Fruit fly (Drosophila melanogaster): Measurements from ENCODE around the gene Sgs5.

Sgs5 gene

DNA sequence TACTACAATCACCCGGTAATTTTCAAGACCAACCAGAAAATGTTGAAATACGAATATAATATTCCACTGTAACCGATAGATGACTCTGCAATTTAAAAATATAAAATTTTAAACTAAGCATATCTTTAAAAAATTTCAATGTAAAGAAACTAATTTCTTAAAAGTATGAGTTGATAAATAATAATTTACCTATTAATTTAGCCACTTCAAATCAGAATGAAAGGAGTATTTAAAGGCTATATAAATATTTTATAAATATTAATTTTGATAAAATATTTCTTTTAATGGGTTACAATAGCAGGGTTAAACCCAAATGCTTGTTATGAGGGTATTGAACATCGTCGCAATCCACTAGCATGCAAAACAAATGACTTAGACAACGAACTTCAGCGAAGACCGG lies 16.7 kb downstream of the Sgs5 start:
- TF ChIP-seq Mnt (GFP tag; optimal IDR thresholded peaks at IDR 0.05) (no peak), Hr96 (GFP tag; optimal IDR thresholded peaks at IDR 0.05) (no peak), CG33017 (tag; optimal IDR thresholded peaks at IDR 0.05) (no peak), toe (GFP tag; optimal IDR thresholded peaks at IDR 0.05) (no peak), CG14711 (tag; optimal IDR thresholded peaks at IDR 0.05) (no peak), CG12768 (GFP tag; optimal IDR thresholded peaks at IDR 0.05) (no peak), cnc (optimal IDR thresholded peaks at IDR 0.05) (no peak), Clk (GFP tag; optimal IDR thresholded peaks at IDR 0.05) (no peak), tj (GFP tag; optimal IDR thresholded peaks at IDR 0.05) (no peak), cic (GFP tag; optimal IDR thresholded peaks at IDR 0.05) (no peak), ovo (GFP tag; optimal IDR thresholded peaks at IDR 0.05) (no peak), CG7101 (tag; optimal IDR thresholded peaks at IDR 0.05) (no peak), kay (GFP tag; ENCODE audit: borderline replicate concordance) (no peak)

DNA sequence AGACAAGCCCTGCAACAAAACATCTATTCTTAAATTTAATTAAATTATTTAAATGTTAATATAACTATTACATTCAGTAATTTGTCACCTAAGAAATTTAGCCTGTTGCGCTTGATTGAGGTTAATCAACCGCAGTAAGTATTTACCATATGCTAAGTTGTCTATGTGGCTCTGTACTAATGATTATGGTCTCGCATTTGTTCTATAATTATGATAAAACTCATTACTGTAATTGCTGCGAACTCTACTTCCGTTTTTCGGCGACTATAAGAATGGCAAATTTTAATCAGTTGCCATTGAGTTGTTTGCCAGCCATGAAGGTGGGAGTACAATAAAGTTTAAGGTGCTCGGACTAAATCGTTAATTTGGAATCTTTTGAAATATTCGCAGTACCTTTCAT lies 17.4 kb downstream of the Sgs5 start, which contains the start of gene CG34281:
CG34281 (plus strand) TSS at position 301 of the 400 bp plus-strand sequence.
- TF ChIP-seq Mnt (GFP tag; optimal IDR thresholded peaks at IDR 0.05) = no peak

DNA sequence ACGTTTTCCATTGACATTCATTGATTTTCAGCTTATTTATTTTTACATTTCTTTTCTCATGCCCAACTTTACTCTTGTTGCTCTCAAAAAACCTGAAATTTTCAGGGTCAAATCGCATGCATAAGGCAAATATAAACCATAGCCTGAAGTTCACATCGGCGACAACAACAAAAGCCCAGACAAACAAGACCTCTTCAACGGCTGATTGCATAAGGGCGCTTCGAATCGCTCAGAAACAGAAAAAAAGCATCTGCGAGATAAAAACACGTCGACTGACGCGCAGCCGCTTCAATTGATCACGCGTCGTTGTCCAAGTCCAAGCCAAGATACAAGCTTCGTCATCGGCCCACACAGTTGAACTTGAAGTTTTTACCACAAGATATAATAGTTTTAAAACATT lies 18.4 kb downstream of the Sgs5 start, which contains the start of gene CG14327:
CG14327 (plus strand) TSS at position 161 of the 400 bp plus-strand sequence.
- TF ChIP-seq kay (GFP tag; ENCODE audit: borderline replicate concordance) (no peak), CG14711 (tag; optimal IDR thresholded peaks at IDR 0.05) (no peak), CG11617 (GFP tag; optimal IDR thresholded peaks at IDR 0.05) (no peak), Clk (GFP tag; optimal IDR thresholded peaks at IDR 0.05) (no peak), tj (GFP tag; optimal IDR thresholded peaks at IDR 0.05) (no peak), CG7045 (GFP tag; optimal IDR thresholded peaks at IDR 0.05) (no peak), bab1 (GFP tag; optimal IDR thresholded peaks at IDR 0.05) (no peak), Mnt (GFP tag; optimal IDR thresholded peaks at IDR 0.05) (no peak), CG5204 (GFP tag; optimal IDR thresholded peaks at IDR 0.05) (no peak), CG7101 (tag; optimal IDR thresholded peaks at IDR 0.05) (no peak)

DNA sequence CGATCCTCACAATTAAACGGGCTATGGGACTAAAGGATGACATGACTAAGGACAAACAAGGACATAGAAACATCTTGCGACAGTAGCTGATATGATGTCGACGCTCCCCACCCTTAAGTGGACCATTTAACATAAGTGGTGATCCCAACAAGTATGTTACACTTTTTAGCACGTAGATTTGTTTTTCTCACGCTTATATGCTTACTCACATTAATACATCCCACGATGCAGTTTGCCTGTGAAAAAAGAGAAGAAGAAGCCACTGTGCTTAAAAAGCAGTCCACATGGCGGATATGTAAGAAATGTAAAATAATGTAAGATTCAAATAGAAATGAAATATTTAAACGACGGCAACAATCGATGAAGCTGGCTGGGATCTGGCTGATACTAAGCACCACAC lies 19.9 kb downstream of the Sgs5 start:
- no peak for TF ChIP-seq CG7101 (tag; optimal IDR thresholded peaks at IDR 0.05)
- no peak for TF ChIP-seq CG11617 (GFP tag; optimal IDR thresholded peaks at IDR 0.05)
- no peak for TF ChIP-seq CG14711 (tag; optimal IDR thresholded peaks at IDR 0.05)

DNA sequence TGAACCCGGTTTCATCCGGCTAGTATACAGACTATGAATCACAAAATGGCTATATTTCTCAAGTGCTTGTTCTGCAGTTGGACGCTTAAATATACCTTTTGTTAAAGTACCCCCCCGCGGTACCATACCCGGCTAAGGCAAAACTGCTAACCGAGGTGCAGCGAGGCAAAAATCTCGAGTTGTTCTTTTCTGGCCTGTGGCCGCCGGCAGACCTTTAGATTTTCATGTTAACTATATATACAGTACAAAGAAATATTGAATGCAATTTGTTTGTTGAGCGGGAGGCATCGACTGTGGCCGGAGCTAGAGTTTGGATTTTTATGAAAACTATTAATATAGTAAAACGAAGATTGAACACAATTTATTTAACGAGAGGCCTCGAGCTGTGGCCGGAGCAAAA lies 20.6 kb downstream of the Sgs5 start:
- TF ChIP-seq CG12768 (GFP tag; optimal IDR thresholded peaks at IDR 0.05) (peak; percentile 54), CG1620 (GFP tag; optimal IDR thresholded peaks at IDR 0.05) (no peak), Mnt (GFP tag; optimal IDR thresholded peaks at IDR 0.05) (no peak), kay (GFP tag; ENCODE audit: borderline replicate concordance) (peak; percentile 88), Crg-1 (GFP tag; optimal IDR thresholded peaks at IDR 0.05) (no peak), Clk (GFP tag; optimal IDR thresholded peaks at IDR 0.05) (no peak), CG7101 (tag; optimal IDR thresholded peaks at IDR 0.05) (no peak), bab1 (GFP tag; optimal IDR thresholded peaks at IDR 0.05) (no peak), CG7045 (GFP tag; optimal IDR thresholded peaks at IDR 0.05) (no peak), pad (GFP tag; optimal IDR thresholded peaks at IDR 0.05) (no peak)

DNA sequence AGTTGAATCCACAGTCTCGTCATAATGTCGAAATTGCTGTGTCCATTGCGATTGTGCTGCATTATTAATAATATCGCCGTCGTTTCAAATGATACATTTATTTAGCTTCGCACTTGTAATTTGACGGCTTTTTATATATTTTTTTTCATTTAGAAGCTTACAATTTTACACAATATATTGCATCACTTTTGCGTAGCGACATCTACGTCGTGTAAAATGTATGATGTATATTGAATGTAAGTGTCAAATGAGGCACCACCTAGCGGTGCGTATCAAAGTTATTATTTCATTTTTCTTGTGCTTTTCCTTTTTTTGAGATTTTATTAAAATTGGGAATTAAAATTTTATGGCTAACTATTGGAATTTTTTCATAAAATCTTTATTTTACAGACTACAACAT lies 21.4 kb downstream of the Sgs5 start:
- peak; percentile 38 for TF ChIP-seq bab1 (GFP tag; optimal IDR thresholded peaks at IDR 0.05)
- TF ChIP-seq cnc (optimal IDR thresholded peaks at IDR 0.05) = no peak

DNA sequence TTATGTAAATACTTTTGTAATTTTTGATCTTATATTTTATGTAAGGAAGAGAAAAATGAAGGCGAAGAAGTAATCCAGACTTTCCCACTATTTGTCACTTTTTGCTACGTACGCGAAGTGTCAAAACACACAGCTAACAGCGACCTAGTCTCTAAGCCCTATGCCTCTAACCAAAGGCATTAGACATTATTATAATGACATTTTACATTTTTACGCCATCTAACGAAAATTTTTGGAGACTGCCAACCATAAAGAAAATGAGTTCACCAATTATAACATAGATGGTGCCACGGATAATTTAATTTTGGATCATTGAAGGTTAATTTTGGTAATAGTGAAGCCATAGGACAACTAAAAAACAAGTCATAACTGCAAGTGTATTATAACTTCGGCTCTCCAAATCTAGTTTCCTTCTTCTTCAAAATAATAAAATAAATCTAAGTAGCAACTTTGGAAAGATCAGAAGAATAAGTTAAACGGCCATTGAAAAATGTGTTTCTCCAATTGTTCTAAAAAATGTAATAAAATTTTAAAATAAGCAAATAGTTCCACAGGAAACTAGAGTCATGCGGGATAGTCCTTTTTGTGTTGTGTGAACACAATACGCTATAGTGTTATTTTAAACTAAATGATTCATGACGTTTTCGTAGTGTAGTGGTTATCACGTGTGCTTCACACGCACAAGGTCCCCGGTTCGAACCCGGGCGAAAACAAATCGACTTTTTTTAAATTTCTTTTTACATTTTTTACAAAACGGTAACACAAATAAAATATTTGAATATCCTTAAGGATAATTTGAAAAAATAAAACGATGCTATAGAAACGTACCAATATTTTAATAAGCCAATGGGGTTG lies 22.2 kb downstream of the Sgs5 start:
- peak; percentile 26 for TF ChIP-seq Hr96 (GFP tag; optimal IDR thresholded peaks at IDR 0.05)
- no peak for TF ChIP-seq cic (GFP tag; optimal IDR thresholded peaks at IDR 0.05)
- TF ChIP-seq Clk (GFP tag; optimal IDR thresholded peaks at IDR 0.05) = no peak
- TF ChIP-seq CG12768 (GFP tag; optimal IDR thresholded peaks at IDR 0.05) = peak; percentile 9
- peak; percentile 22 for TF ChIP-seq toe (GFP tag; optimal IDR thresholded peaks at IDR 0.05)
- TF ChIP-seq cnc (optimal IDR thresholded peaks at IDR 0.05) = no peak
- TF ChIP-seq Mnt (GFP tag; optimal IDR thresholded peaks at IDR 0.05) = no peak
- TF ChIP-seq CG5204 (GFP tag; optimal IDR thresholded peaks at IDR 0.05) = peak; percentile 49
- no peak for TF ChIP-seq CG14711 (tag; optimal IDR thresholded peaks at IDR 0.05)
- TF ChIP-seq bab1 (GFP tag; optimal IDR thresholded peaks at IDR 0.05) = no peak
- no peak for TF ChIP-seq tj (GFP tag; optimal IDR thresholded peaks at IDR 0.05)
- TF ChIP-seq CG33017 (tag; optimal IDR thresholded peaks at IDR 0.05) = no peak
- TF ChIP-seq CG1620 (GFP tag; optimal IDR thresholded peaks at IDR 0.05) = peak; percentile 15
- TF ChIP-seq CG11617 (GFP tag; optimal IDR thresholded peaks at IDR 0.05) = no peak
- TF ChIP-seq CG7045 (GFP tag; optimal IDR thresholded peaks at IDR 0.05) = no peak
- TF ChIP-seq pad (GFP tag; optimal IDR thresholded peaks at IDR 0.05) = no peak
- TF ChIP-seq CG7101 (tag; optimal IDR thresholded peaks at IDR 0.05) = no peak
- peak; percentile 1 for TF ChIP-seq Crg-1 (GFP tag; optimal IDR thresholded peaks at IDR 0.05)
- TF ChIP-seq kay (GFP tag; ENCODE audit: borderline replicate concordance) = peak; percentile 55
- no peak for TF ChIP-seq ovo (GFP tag; optimal IDR thresholded peaks at IDR 0.05)
